Fruit fly (Drosophila melanogaster): ENCODE measurements around the gene Cpr65Eb.

Gene Cpr65Eb

dm6 chr3L:7104485-7104884 lies 15.9 kb upstream of the Cpr65Eb start:
- no peak for TF ChIP-seq CG17801 (GFP tag; optimal IDR thresholded peaks at IDR 0.05; ENCODE audit: partially characterized antibody)

dm6 chr3L:7103941-7104340 lies 15.4 kb upstream of the Cpr65Eb start:
- TF ChIP-seq CG17801 (GFP tag; optimal IDR thresholded peaks at IDR 0.05; ENCODE audit: partially characterized antibody) = no peak

dm6 chr3L:7096530-7096929 lies 7.9 kb upstream of the Cpr65Eb start:
- no peak for TF ChIP-seq CG17801 (GFP tag; optimal IDR thresholded peaks at IDR 0.05; ENCODE audit: partially characterized antibody)

- no peak for TF ChIP-seq CG17801 (GFP tag; optimal IDR thresholded peaks at IDR 0.05; ENCODE audit: partially characterized antibody)
These were observed 6.0 kb upstream of the Cpr65Eb start, which contains the start of gene form3 for dm6 chr3L:7094548-7095072. Gene form3 (plus strand): TSS chr3L:7094818.

dm6 chr3L:7094020-7094419 lies 5.4 kb upstream of the Cpr65Eb start:
- TF ChIP-seq CG17801 (GFP tag; optimal IDR thresholded peaks at IDR 0.05; ENCODE audit: partially characterized antibody) = no peak

- no peak for TF ChIP-seq CG17801 (GFP tag; optimal IDR thresholded peaks at IDR 0.05; ENCODE audit: partially characterized antibody)
These were observed 4.3 kb upstream of the Cpr65Eb start, which contains the start of gene Cpr65Ec for dm6 chr3L:7092904-7093303. Gene Cpr65Ec (plus strand): TSS chr3L:7093204.

dm6 chr3L:7091331-7091904 lies 2.8 kb upstream of the Cpr65Eb start:
- TF ChIP-seq CG17801 (GFP tag; optimal IDR thresholded peaks at IDR 0.05; ENCODE audit: partially characterized antibody) = no peak

- no peak for TF ChIP-seq CG17801 (GFP tag; optimal IDR thresholded peaks at IDR 0.05; ENCODE audit: partially characterized antibody)
These were observed 2.2 kb upstream of the Cpr65Eb start for dm6 chr3L:7090764-7091163.

dm6 chr3L:7087347-7087746 lies 1.2 kb downstream of the Cpr65Eb start:
- no peak for TF ChIP-seq CG17801 (GFP tag; optimal IDR thresholded peaks at IDR 0.05; ENCODE audit: partially characterized antibody)

- TF ChIP-seq CG17801 (GFP tag; optimal IDR thresholded peaks at IDR 0.05; ENCODE audit: partially characterized antibody) = no peak
These were observed 2.0 kb downstream of the Cpr65Eb start, which contains the start of gene Cpr65Ea for dm6 chr3L:7086558-7087059. Gene Cpr65Ea (minus strand): TSS chr3L:7086608.

dm6 chr3L:7086093-7086492 lies 2.5 kb downstream of the Cpr65Eb start:
- no peak for TF ChIP-seq CG17801 (GFP tag; optimal IDR thresholded peaks at IDR 0.05; ENCODE audit: partially characterized antibody)

dm6 chr3L:7082168-7082567 lies 6.4 kb downstream of the Cpr65Eb start:
- TF ChIP-seq CG17801 (GFP tag; optimal IDR thresholded peaks at IDR 0.05; ENCODE audit: partially characterized antibody) = no peak

- TF ChIP-seq CG17801 (GFP tag; optimal IDR thresholded peaks at IDR 0.05; ENCODE audit: partially characterized antibody) = no peak
These were observed 11.3 kb downstream of the Cpr65Eb start, which contains the start of gene CG8641 for dm6 chr3L:7077258-7077657. Gene CG8641 (minus strand): TSS chr3L:7077462.

dm6 chr3L:7075147-7075546 lies 13.4 kb downstream of the Cpr65Eb start, which contains the start of gene CG34030:
Gene CG34030 (minus strand): TSS chr3L:7075247.
- TF ChIP-seq CG17801 (GFP tag; optimal IDR thresholded peaks at IDR 0.05; ENCODE audit: partially characterized antibody) = no peak

- TF ChIP-seq CG17801 (GFP tag; optimal IDR thresholded peaks at IDR 0.05; ENCODE audit: partially characterized antibody) = no peak
These were observed 19.5 kb downstream of the Cpr65Eb start, which contains the start of gene CG32391 for dm6 chr3L:7069099-7069498. Gene CG32391 (minus strand): TSS chr3L:7069199.

dm6 chr3L:7066014-7066413 lies 22.6 kb downstream of the Cpr65Eb start, which contains the start of gene CG14823:
Gene CG14823 (plus strand): TSS chr3L:7066314.
- TF ChIP-seq CG17801 (GFP tag; optimal IDR thresholded peaks at IDR 0.05; ENCODE audit: partially characterized antibody) = no peak
